Fruit fly (Drosophila melanogaster): ENCODE results near the gene Tudor-SN.

The Tudor-SN gene

DNA sequence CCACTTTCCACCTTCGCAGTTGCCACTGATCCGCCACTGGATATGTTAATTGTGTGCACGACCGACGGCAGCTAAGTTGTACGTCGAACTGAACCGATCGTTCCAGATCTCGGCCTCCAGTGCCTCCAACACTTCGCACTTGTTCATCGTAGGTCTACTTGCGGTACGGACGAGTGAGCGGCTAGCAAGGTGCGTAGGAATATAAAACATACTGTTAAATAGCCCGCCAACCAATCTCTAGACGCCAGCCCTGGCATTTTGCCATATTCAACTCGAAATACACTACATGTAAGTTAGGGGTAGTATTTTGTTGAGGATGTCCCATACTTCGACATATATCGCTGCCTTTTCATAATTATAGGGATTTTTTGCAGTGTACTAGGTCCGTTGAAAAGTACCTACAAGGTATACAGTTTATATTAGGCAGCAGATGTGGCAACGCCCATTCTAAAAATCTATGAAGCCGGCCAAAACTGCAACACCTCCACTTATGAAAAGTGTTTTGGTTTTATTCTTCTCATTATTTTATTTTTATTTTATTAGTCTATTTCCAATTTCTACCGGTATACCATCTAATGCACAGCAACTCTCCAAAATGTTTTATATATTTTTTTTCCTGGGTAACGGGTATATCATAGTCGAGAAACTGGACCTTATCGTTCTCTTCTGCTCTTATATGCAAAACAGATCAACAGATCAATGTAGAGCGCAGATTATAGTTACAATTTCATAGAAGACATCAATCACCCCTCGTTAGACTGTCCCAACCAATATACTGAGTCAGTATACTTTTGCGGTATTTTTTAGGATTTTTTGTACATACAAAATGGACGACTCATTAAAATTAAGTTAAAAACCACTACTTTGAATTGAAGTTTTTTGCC lies 40.9 kb downstream of the Tudor-SN start, which contains the start of the genes pyx and CG33229 (continued):
- TF ChIP-seq mld (GFP tag; IDR thresholded peaks at IDR 0.05; ENCODE audit: partially characterized antibody) (no peak), ci (GFP tag; IDR thresholded peaks at IDR 0.05) (peak; percentile 64), amos (GFP tag; IDR thresholded peaks at IDR 0.05; ENCODE audit: partially characterized antibody) (peak; percentile 17; the same call in 1 of the 2 replicates), gsb-n (tag; optimal IDR thresholded peaks at IDR 0.05) (no peak), MBD-R2 (GFP tag; IDR thresholded peaks at IDR 0.05) (peak; percentile 51; the same call in 1 of the 2 replicates), Gsc (GFP tag; IDR thresholded peaks at IDR 0.05) (no peak; the same call in 1 of the 2 replicates), gce (GFP tag; IDR thresholded peaks at IDR 0.05) (peak; percentile 60; the same call in 2 of the 3 replicates), CG13894 (tag; optimal IDR thresholded peaks at IDR 0.05) (peak; percentile 88), fu2 (GFP tag; optimal IDR thresholded peaks at IDR 0.05) (peak; percentile 89), CG7556 (GFP tag; optimal IDR thresholded peaks at IDR 0.05) (peak; percentile 76), CkIIα-i1 (GFP tag; IDR thresholded peaks at IDR 0.05) (0 out of 2 replicates have a peak, but pooled peaks have one; percentile 11), Aef1 (GFP tag; IDR thresholded peaks at IDR 0.05) (peak; percentile 75; the same call in 2 of the 3 replicates), CG10267 (tag; optimal IDR thresholded peaks at IDR 0.05) (peak; percentile 74), CG11456 (GFP tag; IDR thresholded peaks at IDR 0.05) (peak; percentile 92), CG6175 (GFP tag; IDR thresholded peaks at IDR 0.05) (peak; percentile 61; the same call in 1 of the 3 replicates), tna (GFP tag; IDR thresholded peaks at IDR 0.05; ENCODE audit: partially characterized antibody) (no peak; the same call in 1 of the 2 replicates), Sin3A (optimal IDR thresholded peaks at IDR 0.05) (no peak), trem (tag; optimal IDR thresholded peaks at IDR 0.05) (peak; percentile 33), pros (GFP tag; optimal IDR thresholded peaks at IDR 0.05) (no peak), zen2 (GFP tag; IDR thresholded peaks at IDR 0.05; ENCODE audit: partially characterized antibody) (no peak), ap (GFP tag; IDR thresholded peaks at IDR 0.05) (peak; percentile 36; the same call in 1 of the 2 replicates), tap (tag; optimal IDR thresholded peaks at IDR 0.05) (peak; percentile 62), Jarid2 (GFP tag; optimal IDR thresholded peaks at IDR 0.05) (peak; percentile 27), CG16779 (GFP tag; IDR thresholded peaks at IDR 0.05) (peak; percentile 85), CG7745 (tag; optimal IDR thresholded peaks at IDR 0.05) (no peak), Gug (GFP tag; IDR thresholded peaks at IDR 0.05) (peak; percentile 83), exex (tag; optimal IDR thresholded peaks at IDR 0.05) (peak; percentile 60), Taf1 (GFP tag; IDR thresholded peaks at IDR 0.05) (no peak; the same call in 1 of the 2 replicates), Dp (GFP tag; optimal IDR thresholded peaks at IDR 0.05) (peak; percentile 91), Elba2 (GFP tag; optimal IDR thresholded peaks at IDR 0.05) (no peak), NC2β (GFP tag; optimal IDR thresholded peaks at IDR 0.05) (peak; percentile 53), Doc2 (GFP tag; IDR thresholded peaks at IDR 0.05) (0 out of 2 replicates have a peak, but pooled peaks have one; percentile 45), sim (GFP tag; IDR thresholded peaks at IDR 0.05) (peak; percentile 44; the same call in 1 of the 2 replicates), E2f1 (GFP tag; IDR thresholded peaks at IDR 0.05) (peak; percentile 75), pum (GFP tag; optimal IDR thresholded peaks at IDR 0.05) (peak; percentile 78), Dip3 (GFP tag; optimal IDR thresholded peaks at IDR 0.05) (peak; percentile 87), dpn (GFP tag; optimal IDR thresholded peaks at IDR 0.05) (peak; percentile 83 to 90), Dip2 (GFP tag; IDR thresholded peaks at IDR 0.05) (0 out of 2 replicates have a peak, but pooled peaks have one; percentile 21), ac (GFP tag; optimal IDR thresholded peaks at IDR 0.05) (no peak), CG11504 (tag; optimal IDR thresholded peaks at IDR 0.05) (peak; percentile 87), CG31365 (tag; optimal IDR thresholded peaks at IDR 0.05) (peak; percentile 17), CG17912 (GFP tag; optimal IDR thresholded peaks at IDR 0.05) (peak; percentile 67), CoRest (tag; optimal IDR thresholded peaks at IDR 0.05) (peak; percentile 94), gt (GFP tag; IDR thresholded peaks at IDR 0.05) (no peak; the same call in 1 of the 2 replicates), CG15479 (GFP tag; optimal IDR thresholded peaks at IDR 0.05) (no peak), sc (optimal IDR thresholded peaks at IDR 0.05) (no peak), sc (GFP tag; optimal IDR thresholded peaks at IDR 0.05) (peak; percentile 75), CG10366 (GFP tag; IDR thresholded peaks at IDR 0.05) (peak; percentile 80)
